Fruit fly (Drosophila melanogaster) whole organism, wandering third instar larva: ENCODE data around the gene Sec10.

Experiments
- CG32264 ChIP-seq: fragments of 200-800 bp; sonication (Bioruptor generic); optimal IDR thresholded peaks from 2 replicates; lab custom pipeline; 2016; ENCODE audit warnings: missing biosample characterization, missing genetic modification characterization
- Myc ChIP-seq: fragments of >200 bp; optimal IDR thresholded peaks from 2 replicates; lab custom pipeline; 2017
- N ChIP-seq: fragments of >200 bp; optimal IDR thresholded peaks from 2 replicates; lab custom pipeline; 2018; ENCODE audit warnings: missing biosample characterization, missing external identifiers, missing genetic modification characterization
- sage ChIP-seq: fragments of 200-800 bp; sonication (Bioruptor generic); optimal IDR thresholded peaks from 2 replicates; lab custom pipeline; 2016; ENCODE audit warnings: missing biosample characterization, mild to moderate bottlenecking, missing genetic modification characterization
- tai ChIP-seq: sonication (Bioruptor generic); optimal IDR thresholded peaks from 2 replicates; lab custom pipeline; 2016; ENCODE audit warnings: missing biosample characterization, missing genetic modification characterization

- no peak for TF ChIP-seq tai (GFP tag; lab: Kevin White, UChicago)
- no peak for TF ChIP-seq CG32264 (GFP tag; lab: Kevin White, UChicago)
- TF ChIP-seq N: no peak
- TF ChIP-seq Myc: no peak
- no peak for TF ChIP-seq sage (GFP tag; lab: Kevin White, UChicago)
These were observed 15.5 kb downstream of the Sec10 start, which contains the start of gene p38c for dm6 chr3R:24150103-24150502.
